Worm (Caenorhabditis elegans) whole organism, midembryonic: Measurements from ENCODE around the gene F47C12.13.

Experiments
- cog-1 ChIP-seq: sonication (generic microtip); optimal IDR thresholded peaks from 2 replicates; lab custom pipeline; 2016; ENCODE audit warnings: missing genetic modification characterization, missing compliant biosample characterization
- flt-1 ChIP-seq: fragments of 200-800 bp; sonication (Bioruptor generic); IDR thresholded peaks from 2 replicates; pipeline ENCODE4 v1.3.6; 2022; ENCODE audit warnings: missing genetic modification characterization, missing compliant biosample characterization
- med-1 ChIP-seq: sonication (generic microtip); optimal IDR thresholded peaks from 2 replicates; lab custom pipeline; 2017; ENCODE audit warnings: missing genetic modification characterization, mild to moderate bottlenecking, missing compliant biosample characterization, antibody characterized with exemption, missing genetic modification reagents; ENCODE audit not compliant: insufficient read depth
- ref-1 ChIP-seq: fragments of 200-800 bp; sonication (Bioruptor generic); conservative IDR thresholded peaks from 2 replicates; pipeline ENCODE4 v1.3.6; 2022; ENCODE audit warnings: missing genetic modification reagents, missing genetic modification characterization, missing compliant biosample characterization
- tab-1 ChIP-seq: fragments of 200-800 bp; sonication (Bioruptor generic); IDR thresholded peaks from 2 replicates; pipeline ENCODE4 v1.3.6; 2022; ENCODE audit warnings: missing genetic modification characterization, missing compliant biosample characterization
- ztf-23 ChIP-seq: fragments of 200-800 bp; sonication (Bioruptor generic); IDR thresholded peaks from 2 replicates; pipeline ENCODE4 v1.3.6; 2022; ENCODE audit warnings: missing genetic modification reagents, missing genetic modification characterization, missing compliant biosample characterization
- ztf-29 ChIP-seq: fragments of 200-800 bp; sonication (Bioruptor generic); IDR thresholded peaks from 2 replicates; pipeline ENCODE4 v1.3.6; 2022; ENCODE audit warnings: missing genetic modification reagents, missing genetic modification characterization, missing compliant biosample characterization

ce11 chrIV:3994318-3994717, at the start of gene F47C12.13:
- no peak for TF ChIP-seq ztf-29
- no peak for TF ChIP-seq flt-1
- TF ChIP-seq ztf-23 (GFP tag; lab: Robert Waterston, UW) = no peak
- no peak for TF ChIP-seq ref-1 (GFP tag; lab: Robert Waterston, UW)
- TF ChIP-seq med-1 = no peak
- no peak for TF ChIP-seq cog-1 (tag; lab: Kevin White, UChicago)
- TF ChIP-seq tab-1 (GFP tag; lab: Robert Waterston, UW) = no peak
